Fruit fly (Drosophila melanogaster): ENCODE results near the gene CG32069.

DNA sequence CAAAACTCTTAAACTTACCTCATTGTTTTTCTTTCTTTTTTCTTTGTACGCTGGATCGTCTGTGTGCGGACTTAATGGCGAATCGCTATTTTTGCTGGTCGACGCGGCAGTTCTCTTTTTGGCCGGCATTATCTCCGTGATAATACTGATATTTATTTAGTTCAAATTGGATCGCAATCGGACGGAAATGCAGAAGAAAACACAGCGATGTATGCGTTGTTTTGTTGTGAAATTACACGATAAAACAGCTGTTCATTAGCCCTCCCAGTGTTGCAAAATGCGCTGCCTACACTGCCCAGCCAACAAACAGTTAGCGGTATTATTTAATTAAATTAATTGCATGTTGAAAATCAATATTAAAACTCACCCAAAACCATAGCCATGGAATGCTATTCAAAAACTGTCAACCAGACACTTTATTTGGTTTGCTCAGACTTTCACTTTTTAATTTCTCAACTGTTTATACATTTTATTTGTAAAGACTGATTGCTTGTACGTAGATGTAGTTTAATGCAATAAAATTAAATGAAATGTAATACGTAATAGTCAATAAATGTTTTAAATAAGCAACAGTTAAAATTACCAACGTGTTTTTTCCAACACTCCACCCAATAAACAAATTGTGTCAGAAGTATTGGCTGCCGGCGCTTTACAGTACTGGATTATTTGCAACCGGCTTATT is 35.7 kb upstream of the CG32069 start, which contains the start of the genes Irbp18 and APP-BP1:
- TF ChIP-seq EcR (GFP tag; optimal IDR thresholded peaks at IDR 0.05) (no peak), CG15710 (tag; optimal IDR thresholded peaks at IDR 0.05) (peak; percentile 90), CG10348 (GFP tag; IDR thresholded peaks at IDR 0.05) (peak; percentile 72), CG4496 (GFP tag; IDR thresholded peaks at IDR 0.05) (peak; percentile 93), Ets98B (GFP tag; IDR thresholded peaks at IDR 0.05) (peak; percentile 89), CG14655 (GFP tag; optimal IDR thresholded peaks at IDR 0.05) (peak; percentile 94), Pif1B (GFP tag; optimal IDR thresholded peaks at IDR 0.05) (peak; percentile 94), CG13204 (GFP tag; optimal IDR thresholded peaks at IDR 0.05) (no peak), CG12605 (GFP tag; IDR thresholded peaks at IDR 0.05) (peak; percentile 76), D1 (tag; optimal IDR thresholded peaks at IDR 0.05) (peak; percentile 89), CG34367 (tag; optimal IDR thresholded peaks at IDR 0.05) (peak; percentile 91)
